Worm (Caenorhabditis elegans) whole organism, L4 larva: ENCODE measurements around the gene F57B1.5.

Experiments used
- R02D3.7 ChIP-seq: fragments of 150-350 bp; sonication (generic microtip); optimal IDR thresholded peaks from 3 replicates; lab custom pipeline; 2014; ENCODE audit warnings: missing biosample characterization, missing genetic modification characterization
- ceh-82 ChIP-seq: sonication (generic microtip); optimal IDR thresholded peaks from 2 replicates; lab custom pipeline; 2017; ENCODE audit warnings: missing biosample characterization, missing genetic modification characterization

ce11 chrV:13165244-13165643 is 42.3 kb upstream of the F57B1.5 start:
- no peak for TF ChIP-seq R02D3.7
- no peak for TF ChIP-seq ceh-82 (tag; lab: Kevin White, UChicago)
